Worm (Caenorhabditis elegans) whole organism, late embryonic: ENCODE results near the gene F44D12.2.

Source experiments
- Y22D7AL.16 ChIP-seq: sonication (generic microtip); optimal IDR thresholded peaks from 2 replicates; lab custom pipeline; 2016; ENCODE audit warnings: missing genetic modification characterization, missing compliant biosample characterization
- ahr-1 ChIP-seq: sonication (generic microtip); optimal IDR thresholded peaks from 2 replicates; lab custom pipeline; 2016; ENCODE audit warnings: missing genetic modification characterization, missing compliant biosample characterization
- ceh-6 ChIP-seq: fragments of 200-800 bp; sonication (Bioruptor generic); optimal IDR thresholded peaks from 2 replicates; lab custom pipeline; 2018; ENCODE audit warnings: mild to moderate bottlenecking, missing genetic modification characterization, missing compliant biosample characterization
- dve-1 ChIP-seq: sonication (generic microtip); optimal IDR thresholded peaks from 2 replicates; lab custom pipeline; 2017; ENCODE audit warnings: antibody characterized with exemption, mild to moderate bottlenecking, missing genetic modification characterization, missing compliant biosample characterization
- elt-2 ChIP-seq: sonication (generic microtip); optimal IDR thresholded peaks from 2 replicates; lab custom pipeline; 2016; ENCODE audit warnings: missing genetic modification reagents, missing genetic modification characterization, missing compliant biosample characterization
- ets-4 ChIP-seq: sonication (generic microtip); optimal IDR thresholded peaks from 2 replicates; lab custom pipeline; 2016; ENCODE audit warnings: missing genetic modification characterization, missing compliant biosample characterization
- fkh-6 ChIP-seq: sonication (generic microtip); optimal IDR thresholded peaks from 2 replicates; lab custom pipeline; 2016; ENCODE audit warnings: missing genetic modification characterization, missing compliant biosample characterization
- lin-11 ChIP-seq: fragments of 200-800 bp; sonication (Bioruptor generic); optimal IDR thresholded peaks from 2 replicates; lab custom pipeline; 2018; ENCODE audit warnings: mild to moderate bottlenecking, missing genetic modification characterization, missing compliant biosample characterization
- nhr-11 ChIP-seq: fragments of 150-350 bp; optimal IDR thresholded peaks from 2 replicates; lab custom pipeline; 2014; ENCODE audit warnings: missing biosample characterization, missing genetic modification characterization
- pag-3 ChIP-seq: sonication (generic microtip); optimal IDR thresholded peaks from 2 replicates; lab custom pipeline; 2016; ENCODE audit warnings: missing compliant biosample characterization, missing genetic modification characterization, borderline replicate concordance
- pat-9 ChIP-seq: fragments of 200-800 bp; sonication (Bioruptor generic); optimal IDR thresholded peaks from 2 replicates; lab custom pipeline; 2018; ENCODE audit warnings: mild to moderate bottlenecking, missing genetic modification characterization, moderate library complexity, missing compliant biosample characterization
- pha-2 ChIP-seq: sonication (generic microtip); optimal IDR thresholded peaks from 2 replicates; lab custom pipeline; 2017; ENCODE audit warnings: mild to moderate bottlenecking, missing genetic modification characterization, missing compliant biosample characterization
- ref-2 ChIP-seq: sonication (generic microtip); optimal IDR thresholded peaks from 2 replicates; lab custom pipeline; 2016; ENCODE audit warnings: missing genetic modification characterization, missing compliant biosample characterization
- unc-55 ChIP-seq: sonication (generic microtip); optimal IDR thresholded peaks from 2 replicates; lab custom pipeline; 2017; ENCODE audit warnings: missing biosample characterization, missing genetic modification reagents, missing genetic modification characterization

DNA sequence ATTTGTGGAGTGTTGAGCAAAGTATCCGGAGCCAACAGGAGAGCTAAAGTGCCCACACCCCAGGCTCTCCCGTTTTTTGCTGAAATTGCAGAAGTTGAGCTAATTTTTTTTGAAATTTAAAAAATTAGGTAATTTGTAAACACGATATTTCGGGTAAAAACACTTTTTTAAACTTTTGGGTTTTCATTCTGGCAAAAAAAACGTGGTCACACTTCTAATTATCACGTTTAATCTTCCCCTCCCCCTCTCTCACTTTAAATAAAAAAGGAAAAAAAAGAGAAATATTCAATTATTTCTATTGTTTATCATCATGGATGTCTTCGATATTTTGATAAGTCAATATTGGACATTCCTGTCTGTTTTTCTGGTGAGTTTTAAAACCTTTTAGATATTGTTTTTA, 15.5 kb upstream of the F44D12.2 start, which contains the start of gene F44D12.6:
- no peak for TF ChIP-seq elt-2 (tag; lab: Kevin White, UChicago)
- no peak for TF ChIP-seq ets-4
- no peak for TF ChIP-seq pha-2 (tag; lab: Kevin White, UChicago)
- no peak for TF ChIP-seq pat-9
- no peak for TF ChIP-seq lin-11 (tag; lab: Kevin White, UChicago)
- no peak for TF ChIP-seq ahr-1
- no peak for TF ChIP-seq ref-2
- TF ChIP-seq fkh-6 (tag; lab: Kevin White, UChicago), result no peak
- TF ChIP-seq pag-3 (tag; lab: Kevin White, UChicago), result no peak
- TF ChIP-seq Y22D7AL.16 (tag; lab: Kevin White, UChicago), result no peak
- TF ChIP-seq ceh-6 (GFP tag; lab: Kevin White, UChicago), result no peak
- TF ChIP-seq nhr-11 (tag; lab: Kevin White, UChicago), result no peak
- no peak for TF ChIP-seq unc-55 (GFP tag; lab: Kevin White, UChicago)
- no peak for TF ChIP-seq dve-1 (tag; lab: Kevin White, UChicago)
